Fruit fly (Drosophila melanogaster) whole organism, embryonic: Measurements from ENCODE around the gene ppk30.

Source experiments
- ATbp ChIP-seq: fragments of 200-800 bp; sonication (Bioruptor generic); optimal IDR thresholded peaks from 2 replicates; lab custom pipeline; 2017; ENCODE audit warnings: missing biosample characterization, mild to moderate bottlenecking, missing genetic modification characterization, missing genetic modification reagents
- Ada2b ChIP-seq: fragments of 200-800 bp; sonication (Bioruptor generic); IDR thresholded peaks from 2 replicates; pipeline ENCODE4 v1.3.6; 2022; ENCODE audit warnings: missing biosample characterization, missing genetic modification characterization
- Aef1 ChIP-seq: fragments of 200-800 bp; sonication (Bioruptor generic); IDR thresholded peaks from 3 replicates; pipeline ENCODE4 v1.3.6; 2022; ENCODE audit warnings: missing biosample characterization, missing genetic modification characterization
- CG10147 ChIP-seq: fragments of 200-800 bp; sonication (Bioruptor generic); optimal IDR thresholded peaks from 2 replicates; lab custom pipeline; 2019; ENCODE audit warnings: missing biosample characterization, mild to moderate bottlenecking, missing genetic modification characterization, moderate library complexity
- CG10979 ChIP-seq: fragments of 200-800 bp; sonication (Bioruptor generic); optimal IDR thresholded peaks from 2 replicates; lab custom pipeline; 2018; ENCODE audit warnings: missing biosample characterization, mild to moderate bottlenecking, missing genetic modification characterization, moderate library complexity
- CG13424 ChIP-seq: fragments of 200-800 bp; sonication (Bioruptor generic); optimal IDR thresholded peaks from 2 replicates; lab custom pipeline; 2019; ENCODE audit warnings: missing biosample characterization, mild to moderate bottlenecking, missing genetic modification characterization, moderate library complexity
- CG13775 ChIP-seq: fragments of 200-800 bp; sonication (Bioruptor generic); optimal IDR thresholded peaks from 3 replicates; lab custom pipeline; 2017; ENCODE audit warnings: missing biosample characterization, mild to moderate bottlenecking, missing genetic modification characterization
- CG1603 ChIP-seq: fragments of 200-800 bp; sonication (Bioruptor generic); optimal IDR thresholded peaks from 2 replicates; lab custom pipeline; 2019; ENCODE audit warnings: missing biosample characterization, mild to moderate bottlenecking, missing genetic modification characterization, moderate library complexity
- CG16813 ChIP-seq: fragments of 200-800 bp; sonication (Bioruptor generic); IDR thresholded peaks from 3 replicates; pipeline ENCODE4 v1.3.6; 2022; ENCODE audit warnings: missing biosample characterization, missing genetic modification characterization; ENCODE audit not compliant: partially characterized antibody
- CG18476 ChIP-seq: fragments of 200-800 bp; sonication (Bioruptor generic); optimal IDR thresholded peaks from 2 replicates; lab custom pipeline; 2016; ENCODE audit warnings: missing biosample characterization, mild to moderate bottlenecking, missing genetic modification characterization
- CG2120 ChIP-seq: fragments of 200-800 bp; sonication (Bioruptor generic); optimal IDR thresholded peaks from 3 replicates; lab custom pipeline; 2016; ENCODE audit warnings: missing biosample characterization, missing genetic modification characterization
- CG42726 ChIP-seq: fragments of 200-800 bp; sonication (Bioruptor generic); IDR thresholded peaks from 2 replicates; pipeline ENCODE4 v1.3.6; 2022; ENCODE audit warnings: missing biosample characterization, missing genetic modification characterization; ENCODE audit not compliant: partially characterized antibody
- CG4404 ChIP-seq: fragments of 200-800 bp; sonication (Bioruptor generic); IDR thresholded peaks from 2 replicates; pipeline ENCODE4 v1.3.6; 2022; ENCODE audit warnings: missing biosample characterization, missing genetic modification characterization
- CG4707 ChIP-seq: fragments of 200-800 bp; sonication (Bioruptor generic); optimal IDR thresholded peaks from 2 replicates; lab custom pipeline; 2018; ENCODE audit warnings: missing biosample characterization, mild to moderate bottlenecking, missing genetic modification characterization, moderate library complexity
- CG4820 ChIP-seq: fragments of 200-800 bp; sonication (Bioruptor generic); optimal IDR thresholded peaks from 3 replicates; lab custom pipeline; 2016; ENCODE audit warnings: missing biosample characterization, missing genetic modification characterization
- CG7839 ChIP-seq: fragments of 200-800 bp; sonication (Bioruptor generic); optimal IDR thresholded peaks from 3 replicates; lab custom pipeline; 2018; ENCODE audit warnings: missing biosample characterization, mild to moderate bottlenecking, missing genetic modification characterization, moderate library complexity
- CG8924 ChIP-seq: fragments of 200-800 bp; optimal IDR thresholded peaks from 3 replicates; lab custom pipeline; 2019; ENCODE audit warnings: missing biosample characterization, mild to moderate bottlenecking, missing genetic modification characterization, moderate library complexity
- CG9817 ChIP-seq: fragments of 200-800 bp; sonication (Bioruptor generic); optimal IDR thresholded peaks from 2 replicates; lab custom pipeline; 2018; ENCODE audit warnings: missing biosample characterization, mild to moderate bottlenecking, missing genetic modification characterization, moderate library complexity
- CHES-1-like ChIP-seq: fragments of 200-800 bp; sonication (Bioruptor generic); optimal IDR thresholded peaks from 2 replicates; lab custom pipeline; 2016; ENCODE audit warnings: missing biosample characterization, missing genetic modification characterization
- Dbx ChIP-seq: fragments of 200-800 bp; sonication (Bioruptor generic); IDR thresholded peaks from 3 replicates; pipeline ENCODE4 v1.3.6; 2022; ENCODE audit warnings: missing biosample characterization, missing genetic modification characterization
- Ets65A ChIP-seq: fragments of 200-800 bp; sonication (Bioruptor generic); peaks from one replicate; lab custom pipeline; 2016; ENCODE audit warnings: missing biosample characterization, missing genetic modification characterization
- H15 ChIP-seq: fragments of 200-800 bp; sonication (Bioruptor generic); IDR thresholded peaks from 3 replicates; pipeline ENCODE4 v1.3.6; 2022; ENCODE audit warnings: missing biosample characterization, missing genetic modification characterization
- HHEX ChIP-seq: fragments of 200-800 bp; sonication (Bioruptor generic); optimal IDR thresholded peaks from 3 replicates; lab custom pipeline; 2017; ENCODE audit warnings: missing biosample characterization, mild to moderate bottlenecking, missing genetic modification characterization, missing genetic modification reagents
- Med ChIP-seq: fragments of 200-800 bp; sonication (Bioruptor generic); peaks from one replicate; lab custom pipeline; 2016; ENCODE audit warnings: missing biosample characterization, missing genetic modification characterization, mild to moderate bottlenecking, inconsistent platforms, moderate library complexity
- Meics ChIP-seq: fragments of 200-800 bp; sonication (Bioruptor generic); optimal IDR thresholded peaks from 2 replicates; lab custom pipeline; 2017; ENCODE audit warnings: missing biosample characterization, mild to moderate bottlenecking, missing genetic modification characterization
- Nf-YA ChIP-seq: fragments of 200-800 bp; sonication (Bioruptor generic); IDR thresholded peaks from 2 replicates; pipeline ENCODE4 v1.3.6; 2022; ENCODE audit warnings: missing biosample characterization, missing genetic modification characterization
- PHDP ChIP-seq: fragments of 200-800 bp; sonication (Bioruptor generic); optimal IDR thresholded peaks from 3 replicates; lab custom pipeline; 2018; ENCODE audit warnings: missing biosample characterization, mild to moderate bottlenecking, missing genetic modification characterization, moderate library complexity
- Pdp1 ChIP-seq, 2 experiments: fragments of 200-800 bp; sonication (Bioruptor generic); optimal IDR thresholded peaks; 3 replicates each; lab custom pipeline; 2016; ENCODE audit warnings: missing biosample characterization in 2 of 2, missing genetic modification characterization in 2 of 2, mild to moderate bottlenecking in 1 of 2, moderate library complexity in 1 of 2
- Ravus ChIP-seq: fragments of 200-800 bp; sonication (Bioruptor generic); IDR thresholded peaks from 2 replicates; pipeline ENCODE4 v1.3.6; 2022; ENCODE audit warnings: missing biosample characterization, missing genetic modification characterization
- Rfx ChIP-seq: fragments of 200-800 bp; sonication (Bioruptor generic); IDR thresholded peaks from 2 replicates; pipeline ENCODE4 v1.3.6; 2022; ENCODE audit warnings: missing biosample characterization, missing genetic modification characterization
- Xbp1 ChIP-seq: fragments of 200-800 bp; sonication (Bioruptor generic); optimal IDR thresholded peaks from 3 replicates; lab custom pipeline; 2016; ENCODE audit warnings: missing biosample characterization, mild to moderate bottlenecking, missing genetic modification characterization
- cwo ChIP-seq: fragments of 200-800 bp; sonication (Bioruptor generic); optimal IDR thresholded peaks from 3 replicates; lab custom pipeline; 2017; ENCODE audit warnings: missing biosample characterization, missing genetic modification characterization, mild to moderate bottlenecking, moderate library complexity, missing genetic modification reagents
- dpn ChIP-seq, 2 experiments: fragments of 200-800 bp; sonication (Bioruptor generic); optimal IDR thresholded peaks; 3 replicates each; lab custom pipeline; 2016; ENCODE audit warnings: missing biosample characterization in 2 of 2, missing genetic modification characterization in 2 of 2
- dysf ChIP-seq: fragments of 200-800 bp; sonication (Bioruptor generic); IDR thresholded peaks from 3 replicates; pipeline ENCODE4 v1.3.6; 2022; ENCODE audit warnings: missing biosample characterization, missing genetic modification characterization
- emc ChIP-seq: fragments of 200-800 bp; sonication (Bioruptor generic); optimal IDR thresholded peaks from 2 replicates; lab custom pipeline; 2016; ENCODE audit warnings: missing biosample characterization, missing genetic modification characterization
- fu2 ChIP-seq: fragments of 200-800 bp; sonication (Bioruptor generic); optimal IDR thresholded peaks from 2 replicates; lab custom pipeline; 2016; ENCODE audit warnings: missing biosample characterization, missing genetic modification characterization
- gem ChIP-seq: fragments of 200-800 bp; sonication (Bioruptor generic); optimal IDR thresholded peaks from 2 replicates; lab custom pipeline; 2019; ENCODE audit warnings: missing biosample characterization, mild to moderate bottlenecking, missing genetic modification characterization, moderate library complexity
- hbn ChIP-seq: fragments of 200-800 bp; sonication (Bioruptor generic); IDR thresholded peaks from 2 replicates; pipeline ENCODE4 v1.3.6; 2022; ENCODE audit warnings: missing biosample characterization, missing genetic modification characterization; ENCODE audit not compliant: partially characterized antibody
- hkb ChIP-seq, 2 experiments: fragments of 200-800 bp in 1 of 2; fragments of >200 bp in 1 of 2; sonication (Bioruptor generic) in 1 of 2; IDR thresholded peaks in 1 of 2; optimal IDR thresholded peaks in 1 of 2; 2 replicates each; pipeline versions ENCODE4 v1.3.6 to Lab custom; 2017 to 2022; ENCODE audit warnings: missing biosample characterization in 1 of 2, missing genetic modification characterization in 1 of 2
- lab ChIP-seq: fragments of 200-800 bp; sonication (Bioruptor generic); optimal IDR thresholded peaks from 3 replicates; lab custom pipeline; 2017; ENCODE audit warnings: missing biosample characterization, missing genetic modification characterization, mild to moderate bottlenecking, moderate library complexity, missing genetic modification reagents
- nom ChIP-seq: fragments of 200-800 bp; sonication (Bioruptor generic); optimal IDR thresholded peaks from 2 replicates; lab custom pipeline; 2017; ENCODE audit warnings: missing biosample characterization, missing genetic modification characterization, mild to moderate bottlenecking, moderate library complexity, missing genetic modification reagents
- odd ChIP-seq: fragments of 200-800 bp; sonication (Bioruptor generic); optimal IDR thresholded peaks from 2 replicates; lab custom pipeline; 2017; ENCODE audit warnings: missing biosample characterization, mild to moderate bottlenecking, missing genetic modification characterization
- salm ChIP-seq: fragments of 200-800 bp; sonication (Bioruptor generic); optimal IDR thresholded peaks from 2 replicates; lab custom pipeline; 2018; ENCODE audit warnings: missing biosample characterization, mild to moderate bottlenecking, missing genetic modification characterization
- seq ChIP-seq: fragments of 200-800 bp; sonication (Bioruptor generic); IDR thresholded peaks from 2 replicates; pipeline ENCODE4 v1.3.6; 2022; ENCODE audit warnings: missing biosample characterization, missing genetic modification characterization
- tgo ChIP-seq: fragments of 200-800 bp; sonication (Bioruptor generic); IDR thresholded peaks from 3 replicates; pipeline ENCODE4 v1.3.6; 2022; ENCODE audit warnings: missing biosample characterization, missing genetic modification characterization
- tll ChIP-seq, 2 experiments: fragments of 200-800 bp in 1 of 2; fragments of >200 bp in 1 of 2; sonication (Bioruptor generic) in 1 of 2; optimal IDR thresholded peaks; 2 replicates each; lab custom pipeline; 2017 to 2019; ENCODE audit warnings: missing biosample characterization in 2 of 2, missing genetic modification characterization in 2 of 2, mild to moderate bottlenecking in 1 of 2, moderate library complexity in 1 of 2
- unpg ChIP-seq: fragments of 200-800 bp; sonication (Bioruptor generic); optimal IDR thresholded peaks from 3 replicates; lab custom pipeline; 2018; ENCODE audit warnings: missing biosample characterization, mild to moderate bottlenecking, missing genetic modification characterization, moderate library complexity
- vvl ChIP-seq: fragments of 200-800 bp; sonication (Bioruptor generic); IDR thresholded peaks from 2 replicates; pipeline ENCODE4 v1.3.6; 2022; ENCODE audit warnings: missing biosample characterization, missing genetic modification characterization

Gene ppk30

dm6 chr3R:29651488-29651887, 17.5 kb upstream of the ppk30 start (continued):
- no peak for TF ChIP-seq CG42726 (GFP tag; lab: Robert Waterston, UW)
- TF ChIP-seq Nf-YA (GFP tag; lab: Robert Waterston, UW): 0 out of 2 replicates have a peak, but pooled peaks have one; percentile 17
- no peak for TF ChIP-seq salm (tag; lab: Kevin White, UChicago)
- TF ChIP-seq Aef1 (GFP tag; lab: Robert Waterston, UW): peak; percentile 16; the same call in 1 of the 3 replicates
- TF ChIP-seq dysf (GFP tag; lab: Robert Waterston, UW): peak; percentile 45; the same call in 1 of the 3 replicates
- peak; percentile 49; the same call in 1 of the 2 replicates for TF ChIP-seq vvl (GFP tag; lab: Robert Waterston, UW)
- TF ChIP-seq cwo (GFP tag; lab: Kevin White, UChicago): peak; percentile 47
- TF ChIP-seq Dbx (GFP tag; lab: Robert Waterston, UW): 0 out of 3 replicates have a peak, but pooled peaks have one; percentile 65
- TF ChIP-seq CG18476 (GFP tag; lab: Kevin White, UChicago): no peak
- TF ChIP-seq seq: peak; percentile 58; the same call in 1 of the 2 replicates
- TF ChIP-seq Ets65A (GFP tag; lab: Kevin White, UChicago): peak; percentile 50
- TF ChIP-seq CG8924: peak; percentile 19
- TF ChIP-seq Ravus (GFP tag; lab: Robert Waterston, UW): no peak
- no peak for TF ChIP-seq hbn (GFP tag; lab: Robert Waterston, UW)
- TF ChIP-seq Meics (GFP tag; lab: Kevin White, UChicago): peak; percentile 67
- peak in 1 of 2 experiments; percentile 15 for TF ChIP-seq Pdp1 (GFP tag; optimal IDR thresholded peaks at IDR 0.05; lab: Kevin White, UChicago)
- peak; percentile 13 for TF ChIP-seq ATbp (GFP tag; lab: Kevin White, UChicago)
- TF ChIP-seq CG13424: peak; percentile 43
- peak; percentile 22; the same call in 1 of the 2 replicates for TF ChIP-seq CG4404 (GFP tag; lab: Robert Waterston, UW)
- no peak for TF ChIP-seq CG10979 (tag; lab: Kevin White, UChicago)
- no peak for TF ChIP-seq emc (GFP tag; lab: Kevin White, UChicago)
- peak; percentile 23 for TF ChIP-seq CG13775 (GFP tag; lab: Kevin White, UChicago)
- TF ChIP-seq Med (GFP tag; lab: Kevin White, UChicago): peak; percentile 79
- TF ChIP-seq odd (GFP tag; lab: Kevin White, UChicago): peak; percentile 17
- peak; percentile 24 for TF ChIP-seq CG9817 (tag; lab: Kevin White, UChicago)
- TF ChIP-seq CHES-1-like: peak; percentile 22
- TF ChIP-seq CG16813 (GFP tag; lab: Robert Waterston, UW): no peak
- peak; percentile 52 for TF ChIP-seq gem (tag; lab: Kevin White, UChicago)
- peak; percentile 29 for TF ChIP-seq HHEX (GFP tag; lab: Kevin White, UChicago)
- TF ChIP-seq lab (GFP tag; lab: Kevin White, UChicago): peak; percentile 80
- TF ChIP-seq CG7839: peak; percentile 47
- TF ChIP-seq tll (GFP tag; optimal IDR thresholded peaks at IDR 0.05; lab: Kevin White, UChicago): no peak
- peak; percentile 50; the same call in 2 of the 3 replicates for TF ChIP-seq tgo (GFP tag; lab: Robert Waterston, UW)
- peak; percentile 42 for TF ChIP-seq CG2120 (GFP tag; lab: Kevin White, UChicago)
- no peak for TF ChIP-seq nom (GFP tag; lab: Kevin White, UChicago)
- TF ChIP-seq CG4820 (GFP tag; lab: Kevin White, UChicago): peak; percentile 20
- no peak for TF ChIP-seq fu2 (GFP tag; lab: Kevin White, UChicago)
- no peak for TF ChIP-seq CG4707
- no peak for TF ChIP-seq hkb (optimal IDR thresholded peaks at IDR 0.05; lab: Kevin White, UChicago)
- peak; percentile 70 for TF ChIP-seq hkb (GFP tag; IDR thresholded peaks at IDR 0.05; lab: Robert Waterston, UW)
- peak; percentile 30; the same call in 1 of the 2 replicates for TF ChIP-seq Rfx (GFP tag; lab: Robert Waterston, UW)
- TF ChIP-seq dpn (GFP tag; optimal IDR thresholded peaks at IDR 0.05; lab: Kevin White, UChicago): peak; percentile 1 to 34
- TF ChIP-seq H15 (GFP tag; lab: Robert Waterston, UW): 0 out of 3 replicates have a peak, but pooled peaks have one; percentile 25
- peak; percentile 20 for TF ChIP-seq PHDP (tag; lab: Kevin White, UChicago)
- peak; percentile 59 for TF ChIP-seq Ada2b (GFP tag; lab: Robert Waterston, UW)
- TF ChIP-seq unpg: peak; percentile 16
- TF ChIP-seq CG1603 (tag; lab: Kevin White, UChicago): peak; percentile 39
- TF ChIP-seq Xbp1 (GFP tag; lab: Kevin White, UChicago): peak; percentile 54
- TF ChIP-seq CG10147 (GFP tag; lab: Kevin White, UChicago): peak; percentile 32
